Fruit fly (Drosophila melanogaster) whole organism, adult: ENCODE measurements around the gene mRpL10.

Experiments used
- CG12768 ChIP-seq: fragments of 200-800 bp; sonication (Bioruptor generic); optimal IDR thresholded peaks from 2 replicates; lab custom pipeline; 2017; ENCODE audit warnings: missing biosample characterization, missing genetic modification characterization, mild to moderate bottlenecking, moderate library complexity, missing genetic modification reagents
- CG33017 ChIP-seq: fragments of 200-800 bp; sonication (Bioruptor generic); optimal IDR thresholded peaks from 2 replicates; lab custom pipeline; 2018; ENCODE audit warnings: missing biosample characterization, mild to moderate bottlenecking, missing genetic modification characterization, moderate library complexity
- Mnt ChIP-seq: fragments of 200-800 bp; sonication (Bioruptor generic); optimal IDR thresholded peaks from 2 replicates; lab custom pipeline; 2016; ENCODE audit warnings: missing biosample characterization, mild to moderate bottlenecking, missing genetic modification characterization

DNA sequence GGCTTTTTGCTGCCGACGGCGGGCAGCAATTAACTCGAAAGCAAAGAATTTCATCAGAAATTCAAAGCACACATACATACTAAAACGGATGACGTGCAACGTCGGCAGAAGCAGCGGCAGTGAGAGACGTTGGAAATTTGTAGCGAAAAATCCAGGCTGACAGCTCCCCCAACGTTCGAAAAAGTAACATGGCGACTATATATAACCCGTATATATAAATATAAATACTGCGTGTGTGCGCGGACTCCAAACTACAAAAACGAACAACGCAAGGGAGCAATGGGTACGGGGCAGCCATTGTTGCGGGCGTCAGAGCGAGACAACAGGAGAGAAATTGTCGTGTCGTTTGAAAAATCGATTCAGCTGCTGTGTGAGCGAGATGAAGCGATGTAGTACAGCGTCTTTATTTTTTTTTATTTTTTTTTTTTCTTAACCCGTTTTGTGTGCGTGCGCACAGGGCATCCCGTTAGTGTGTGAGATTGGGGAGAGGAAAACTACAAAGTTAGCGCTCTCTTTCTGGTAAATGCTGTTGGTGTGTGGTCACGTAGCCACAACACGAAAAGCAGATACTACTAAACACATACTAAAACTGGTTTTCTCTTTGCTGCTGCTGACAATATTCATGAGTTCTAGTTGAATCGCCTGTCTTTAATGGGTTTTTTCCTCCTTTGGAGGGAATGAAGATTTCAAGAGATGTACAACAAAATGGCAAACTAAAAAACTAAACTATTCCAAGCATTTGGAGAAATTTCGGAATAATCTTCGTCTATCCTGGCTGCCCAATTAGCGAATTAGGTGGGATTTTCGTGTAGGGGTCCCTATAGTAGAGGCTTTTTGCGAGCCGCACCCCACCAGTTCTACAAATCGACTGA lies 42.8 kb upstream of the mRpL10 start:
- TF ChIP-seq CG12768 (GFP tag; lab: Kevin White, UChicago) (peak; percentile 97), CG33017 (tag; lab: Kevin White, UChicago) (peak; percentile 93), Mnt (GFP tag; lab: Kevin White, UChicago) (peak; percentile 94)
